Fruit fly (Drosophila melanogaster) whole organism, embryonic: ENCODE data around the gene cmet.

ENCODE experiments used
- Antp ChIP-seq: fragments of 200-800 bp; sonication (Bioruptor generic); optimal IDR thresholded peaks from 3 replicates; lab custom pipeline; 2016; ENCODE audit warnings: missing biosample characterization, missing genetic modification characterization
- BEAF-32 ChIP-seq: fragments of 200-800 bp; sonication (Bioruptor generic); optimal IDR thresholded peaks from 3 replicates; lab custom pipeline; 2017; ENCODE audit warnings: missing biosample characterization, missing genetic modification characterization, mild to moderate bottlenecking, moderate library complexity, missing genetic modification reagents
- Bdp1 ChIP-seq: fragments of 200-800 bp; sonication (Bioruptor generic); optimal IDR thresholded peaks from 3 replicates; lab custom pipeline; 2016; ENCODE audit warnings: missing biosample characterization, missing genetic modification characterization
- CG10209 ChIP-seq: fragments of 200-800 bp; sonication (Bioruptor generic); optimal IDR thresholded peaks from 3 replicates; lab custom pipeline; 2017; ENCODE audit warnings: missing biosample characterization, mild to moderate bottlenecking, missing genetic modification characterization, missing genetic modification reagents
- CG12071 ChIP-seq: fragments of 200-800 bp; sonication (Bioruptor generic); optimal IDR thresholded peaks from 3 replicates; lab custom pipeline; 2018; ENCODE audit warnings: missing biosample characterization, mild to moderate bottlenecking, missing genetic modification characterization
- CG13296 ChIP-seq: fragments of 200-800 bp; sonication (Bioruptor generic); optimal IDR thresholded peaks from 3 replicates; lab custom pipeline; 2018; ENCODE audit warnings: missing biosample characterization, mild to moderate bottlenecking, missing genetic modification characterization
- CG14710 ChIP-seq: fragments of 200-800 bp; sonication (Bioruptor generic); optimal IDR thresholded peaks from 3 replicates; lab custom pipeline; 2019; ENCODE audit warnings: missing biosample characterization, mild to moderate bottlenecking, missing genetic modification characterization, moderate library complexity
- CG15073 ChIP-seq: fragments of 200-800 bp; sonication (Bioruptor generic); optimal IDR thresholded peaks from 2 replicates; lab custom pipeline; 2016; ENCODE audit warnings: missing biosample characterization, missing genetic modification characterization
- CG16813 ChIP-seq: fragments of 200-800 bp; sonication (Bioruptor generic); IDR thresholded peaks from 3 replicates; pipeline ENCODE4 v1.3.6; 2022; ENCODE audit warnings: missing biosample characterization, missing genetic modification characterization; ENCODE audit not compliant: partially characterized antibody
- CG17802 ChIP-seq: fragments of 200-800 bp; sonication (Bioruptor generic); optimal IDR thresholded peaks from 2 replicates; lab custom pipeline; 2018; ENCODE audit warnings: missing biosample characterization, mild to moderate bottlenecking, missing genetic modification characterization, moderate library complexity
- CG31224 ChIP-seq: fragments of 200-800 bp; sonication (Bioruptor generic); IDR thresholded peaks from 2 replicates; pipeline ENCODE4 v1.3.6; 2022; ENCODE audit warnings: missing biosample characterization, missing genetic modification characterization
- CG3163 ChIP-seq: fragments of 200-800 bp; sonication (Bioruptor generic); optimal IDR thresholded peaks from 3 replicates; lab custom pipeline; 2016; ENCODE audit warnings: missing biosample characterization, missing genetic modification characterization
- CG32772 ChIP-seq: fragments of 200-800 bp; sonication (Bioruptor generic); IDR thresholded peaks from 2 replicates; pipeline ENCODE4 v1.3.6; 2022; ENCODE audit warnings: missing biosample characterization, missing genetic modification characterization
- CG33213 ChIP-seq: fragments of 200-800 bp; sonication (Bioruptor generic); optimal IDR thresholded peaks from 3 replicates; lab custom pipeline; 2016; ENCODE audit warnings: missing biosample characterization, missing genetic modification characterization
- CG7987 ChIP-seq: fragments of 200-800 bp; sonication (Bioruptor generic); optimal IDR thresholded peaks from 2 replicates; lab custom pipeline; 2018; ENCODE audit warnings: missing biosample characterization, mild to moderate bottlenecking, missing genetic modification characterization, moderate library complexity
- Dek ChIP-seq: fragments of 200-800 bp; sonication (Bioruptor generic); optimal IDR thresholded peaks from 3 replicates; lab custom pipeline; 2019; ENCODE audit warnings: missing biosample characterization, mild to moderate bottlenecking, missing genetic modification characterization, moderate library complexity
- HLH3B ChIP-seq: fragments of 200-800 bp; sonication (Bioruptor generic); IDR thresholded peaks from 2 replicates; pipeline ENCODE4 v1.3.6; 2022; ENCODE audit warnings: missing biosample characterization, missing genetic modification characterization
- Hand ChIP-seq: fragments of 200-800 bp; sonication (Bioruptor generic); optimal IDR thresholded peaks from 2 replicates; lab custom pipeline; 2017; ENCODE audit warnings: mild to moderate bottlenecking, missing biosample characterization, missing genetic modification reagents, missing genetic modification characterization
- Hmr ChIP-seq: fragments of 200-800 bp; sonication (Bioruptor generic); optimal IDR thresholded peaks from 3 replicates; lab custom pipeline; 2017; ENCODE audit warnings: mild to moderate bottlenecking, missing biosample characterization, missing genetic modification reagents, missing genetic modification characterization
- Lpt ChIP-seq: fragments of >200 bp; optimal IDR thresholded peaks from 2 replicates; lab custom pipeline; 2018; ENCODE audit warnings: missing biosample characterization, missing genetic modification characterization
- MBD-R2 ChIP-seq: fragments of 200-800 bp; sonication (Bioruptor generic); IDR thresholded peaks from 2 replicates; pipeline ENCODE4 v1.3.6; 2022; ENCODE audit warnings: missing biosample characterization, missing genetic modification characterization
- Mad ChIP-seq: fragments of 200-800 bp; sonication (Bioruptor generic); optimal IDR thresholded peaks from 2 replicates; lab custom pipeline; 2016; ENCODE audit warnings: missing biosample characterization, missing genetic modification characterization
- NK7.1 ChIP-seq: fragments of 200-800 bp; sonication (Bioruptor generic); optimal IDR thresholded peaks from 3 replicates; lab custom pipeline; 2016; ENCODE audit warnings: missing biosample characterization, missing genetic modification characterization
- Scr ChIP-seq: fragments of 200-800 bp; sonication (Bioruptor generic); IDR thresholded peaks from 2 replicates; pipeline ENCODE4 v1.3.6; 2022; ENCODE audit warnings: missing biosample characterization, missing genetic modification characterization; ENCODE audit not compliant: partially characterized antibody
- Sin3A ChIP-seq: fragments of >200 bp; optimal IDR thresholded peaks from 2 replicates; lab custom pipeline; 2018
- Sox102F ChIP-seq: fragments of 200-800 bp; sonication (Bioruptor generic); optimal IDR thresholded peaks from 2 replicates; lab custom pipeline; 2018; ENCODE audit warnings: missing biosample characterization, mild to moderate bottlenecking, missing genetic modification characterization, moderate library complexity
- Stat92E ChIP-seq, 3 experiments: fragments of >200 bp in 2 of 3; fragments of 200-800 bp in 1 of 3; sonication (Bioruptor generic) in 1 of 3; optimal IDR thresholded peaks; 2 replicates each; lab custom pipeline; 2017 to 2019; ENCODE audit warnings: missing biosample characterization in 3 of 3, missing genetic modification characterization in 3 of 3, mild to moderate bottlenecking in 1 of 3, moderate library complexity in 1 of 3
- Vsx1 ChIP-seq: fragments of 200-800 bp; sonication (Bioruptor generic); optimal IDR thresholded peaks from 2 replicates; lab custom pipeline; 2017; ENCODE audit warnings: missing biosample characterization, mild to moderate bottlenecking, missing genetic modification characterization, missing genetic modification reagents
- YL-1 ChIP-seq: fragments of 200-800 bp; sonication (Bioruptor generic); optimal IDR thresholded peaks from 3 replicates; lab custom pipeline; 2017; ENCODE audit warnings: missing biosample characterization, mild to moderate bottlenecking, missing genetic modification characterization
- ase ChIP-seq: fragments of 200-800 bp; sonication (Bioruptor generic); IDR thresholded peaks from 3 replicates; pipeline ENCODE4 v1.3.6; 2022; ENCODE audit warnings: missing biosample characterization, missing genetic modification characterization
- bcd ChIP-seq: fragments of 200-800 bp; sonication (Bioruptor generic); optimal IDR thresholded peaks from 2 replicates; lab custom pipeline; 2017; ENCODE audit warnings: missing biosample characterization, mild to moderate bottlenecking, missing genetic modification characterization
- disco-r ChIP-seq: fragments of 200-800 bp; sonication (Bioruptor generic); optimal IDR thresholded peaks from 2 replicates; lab custom pipeline; 2016; ENCODE audit warnings: missing biosample characterization, missing genetic modification characterization
- dmrt99B ChIP-seq: fragments of 200-800 bp; sonication (Bioruptor generic); optimal IDR thresholded peaks from 2 replicates; lab custom pipeline; 2018; ENCODE audit warnings: missing biosample characterization, mild to moderate bottlenecking, missing genetic modification characterization, moderate library complexity
- ewg ChIP-seq: fragments of 200-800 bp; sonication (Bioruptor generic); optimal IDR thresholded peaks from 3 replicates; lab custom pipeline; 2017; ENCODE audit warnings: mild to moderate bottlenecking, missing biosample characterization, missing genetic modification reagents, missing genetic modification characterization
- hkb ChIP-seq, 2 experiments: fragments of 200-800 bp in 1 of 2; fragments of >200 bp in 1 of 2; sonication (Bioruptor generic) in 1 of 2; IDR thresholded peaks in 1 of 2; optimal IDR thresholded peaks in 1 of 2; 2 replicates each; pipeline versions ENCODE4 v1.3.6 to Lab custom; 2017 to 2022; ENCODE audit warnings: missing biosample characterization in 1 of 2, missing genetic modification characterization in 1 of 2
- jing ChIP-seq: fragments of 200-800 bp; sonication (Bioruptor generic); optimal IDR thresholded peaks from 2 replicates; lab custom pipeline; 2018; ENCODE audit warnings: missing biosample characterization, mild to moderate bottlenecking, missing genetic modification characterization
- lab ChIP-seq: fragments of 200-800 bp; sonication (Bioruptor generic); optimal IDR thresholded peaks from 3 replicates; lab custom pipeline; 2017; ENCODE audit warnings: missing biosample characterization, missing genetic modification characterization, mild to moderate bottlenecking, moderate library complexity, missing genetic modification reagents
- luna ChIP-seq: fragments of 200-800 bp; sonication (Bioruptor generic); optimal IDR thresholded peaks from 2 replicates; lab custom pipeline; 2016; ENCODE audit warnings: missing biosample characterization, missing genetic modification characterization
- mirr ChIP-seq: fragments of 200-800 bp; sonication (Bioruptor generic); optimal IDR thresholded peaks from 3 replicates; lab custom pipeline; 2018; ENCODE audit warnings: missing biosample characterization, mild to moderate bottlenecking, missing genetic modification characterization
- pzg ChIP-seq: fragments of 200-800 bp; sonication (Bioruptor generic); optimal IDR thresholded peaks from 3 replicates; lab custom pipeline; 2018; ENCODE audit warnings: missing biosample characterization, mild to moderate bottlenecking, missing genetic modification characterization, moderate library complexity
- schlank ChIP-seq: fragments of 200-800 bp; sonication (Bioruptor generic); optimal IDR thresholded peaks from 2 replicates; lab custom pipeline; 2018; ENCODE audit warnings: missing biosample characterization, mild to moderate bottlenecking, missing genetic modification characterization
- scrt ChIP-seq: fragments of 200-800 bp; sonication (Bioruptor generic); optimal IDR thresholded peaks from 2 replicates; lab custom pipeline; 2018; ENCODE audit warnings: missing biosample characterization, mild to moderate bottlenecking, missing genetic modification characterization, moderate library complexity
- sd ChIP-seq: fragments of 200-800 bp; sonication (Bioruptor generic); optimal IDR thresholded peaks from 3 replicates; lab custom pipeline; 2018; ENCODE audit warnings: missing biosample characterization, mild to moderate bottlenecking, missing genetic modification characterization, moderate library complexity
- slbo ChIP-seq: fragments of 200-800 bp; sonication (Bioruptor generic); IDR thresholded peaks from 2 replicates; pipeline ENCODE4 v1.3.6; 2022; ENCODE audit warnings: missing biosample characterization, missing genetic modification characterization
- sqz ChIP-seq: fragments of 200-800 bp; sonication (Bioruptor generic); optimal IDR thresholded peaks from 3 replicates; lab custom pipeline; 2018; ENCODE audit warnings: missing biosample characterization, mild to moderate bottlenecking, missing genetic modification characterization
- stwl ChIP-seq: fragments of 200-800 bp; sonication (Bioruptor generic); optimal IDR thresholded peaks from 3 replicates; lab custom pipeline; 2018; ENCODE audit warnings: missing biosample characterization, mild to moderate bottlenecking, missing genetic modification characterization, moderate library complexity
- twi ChIP-seq: fragments of 200-800 bp; optimal IDR thresholded peaks from 2 replicates; lab custom pipeline; 2019; ENCODE audit warnings: missing biosample characterization, mild to moderate bottlenecking, missing genetic modification characterization, moderate library complexity
- wor ChIP-seq: fragments of 200-800 bp; sonication (Bioruptor generic); IDR thresholded peaks from 2 replicates; pipeline ENCODE4 v1.3.6; 2022; ENCODE audit warnings: missing biosample characterization, missing genetic modification characterization

cmet gene

dm6 chr2L:11268933-11269631, at the start of gene cmet (continued):
- TF ChIP-seq luna (peak; percentile 11), hkb (optimal IDR thresholded peaks at IDR 0.05; lab: Kevin White, UChicago) (no peak), hkb (GFP tag; IDR thresholded peaks at IDR 0.05; lab: Robert Waterston, UW) (no peak), bcd (GFP tag; lab: Kevin White, UChicago) (peak; percentile 30), CG3163 (peak; percentile 0), mirr (no peak), Antp (GFP tag; lab: Kevin White, UChicago) (peak; percentile 63), Sox102F (GFP tag; lab: Kevin White, UChicago) (no peak), ewg (GFP tag; lab: Kevin White, UChicago) (peak; percentile 30), CG31224 (GFP tag; lab: Robert Waterston, UW) (0 out of 2 replicates have a peak, but pooled peaks have one; percentile 30), Vsx1 (GFP tag; lab: Kevin White, UChicago) (no peak), slbo (peak; percentile 81), CG16813 (peak; percentile 92), CG13296 (no peak), CG33213 (GFP tag; lab: Kevin White, UChicago) (peak; percentile 72), Scr (GFP tag; lab: Robert Waterston, UW) (peak; percentile 81), BEAF-32 (GFP tag; lab: Kevin White, UChicago) (peak; percentile 81), Dek (tag; lab: Kevin White, UChicago) (peak; percentile 18), Lpt (no peak), disco-r (GFP tag; lab: Kevin White, UChicago) (peak; percentile 18), YL-1 (GFP tag; lab: Kevin White, UChicago) (no peak), Hand (no peak), Sin3A (lab: Kevin White, UChicago) (no peak), CG15073 (GFP tag; lab: Kevin White, UChicago) (no peak), dmrt99B (tag; lab: Kevin White, UChicago) (no peak), NK7.1 (no peak), scrt (GFP tag; lab: Kevin White, UChicago) (no peak), CG7987 (peak; percentile 24), Mad (GFP tag; lab: Kevin White, UChicago) (peak; percentile 27), wor (GFP tag; lab: Robert Waterston, UW) (no peak), stwl (tag; lab: Kevin White, UChicago) (peak; percentile 86), Hmr (GFP tag; lab: Kevin White, UChicago) (peak; percentile 50), CG14710 (tag; lab: Kevin White, UChicago) (peak; percentile 70), ase (GFP tag; lab: Robert Waterston, UW) (peak; percentile 33; the same call in 1 of the 3 replicates), lab (GFP tag; lab: Kevin White, UChicago) (no peak), sqz (no peak), twi (tag; lab: Kevin White, UChicago) (no peak), Stat92E (GFP tag; optimal IDR thresholded peaks at IDR 0.05; lab: Kevin White, UChicago) (peak in 1 of 3 experiments; percentile 9), jing (GFP tag; lab: Kevin White, UChicago) (no peak), CG12071 (GFP tag; lab: Kevin White, UChicago) (no peak), CG10209 (GFP tag; lab: Kevin White, UChicago) (peak; percentile 42), Bdp1 (GFP tag; lab: Kevin White, UChicago) (peak; percentile 21), HLH3B (no peak), CG17802 (tag; lab: Kevin White, UChicago) (peak; percentile 59), sd (tag; lab: Kevin White, UChicago) (no peak), MBD-R2 (no peak; the same call in 1 of the 2 replicates), CG32772 (GFP tag; lab: Robert Waterston, UW) (0 out of 2 replicates have a peak, but pooled peaks have one; percentile 20), schlank (tag; lab: Kevin White, UChicago) (no peak), pzg (peak; percentile 88)
